Fruit fly (Drosophila melanogaster) whole organism: ENCODE data around the gene Duba.

Source experiments
- EcR ChIP-seq, 2 experiments: fragments of >200 bp; optimal IDR thresholded peaks; 2 replicates each; lab custom pipeline; 2017; ENCODE audit warnings: missing biosample characterization in 2 of 2, missing genetic modification characterization in 2 of 2, missing genetic modification reagents in 2 of 2
- pan ChIP-seq: fragments of >200 bp; optimal IDR thresholded peaks from 2 replicates; lab custom pipeline; 2017
- usp ChIP-seq: fragments of >200 bp; optimal IDR thresholded peaks from 2 replicates; lab custom pipeline; 2017; ENCODE audit warnings: missing biosample characterization, missing genetic modification characterization, mixed read lengths

DNA sequence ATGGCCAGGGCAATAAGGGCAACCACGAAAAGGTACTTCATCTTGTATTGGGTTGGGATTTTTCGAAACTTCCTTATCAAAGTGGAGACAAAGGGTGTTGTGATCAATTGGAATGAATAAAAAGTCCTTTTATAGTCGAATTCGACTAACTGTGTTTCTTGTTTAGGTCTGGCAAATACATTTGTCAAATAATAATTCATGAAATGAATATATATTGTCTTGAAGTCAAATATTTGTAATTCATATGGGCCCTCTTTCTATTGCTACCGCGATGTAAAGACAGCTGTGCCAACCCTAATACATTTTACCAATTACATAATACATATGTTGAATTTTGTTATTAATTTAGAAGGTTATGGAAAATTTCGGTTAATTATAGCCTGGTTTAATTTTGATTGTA is 31.9 kb downstream of the Duba start, which contains the start of gene CG33271:
- TF ChIP-seq EcR (GFP tag; optimal IDR thresholded peaks at IDR 0.05; lab: Kevin White, UChicago) (no peak), pan (lab: Kevin White, UChicago) (no peak), usp (no peak)
